Worm (Caenorhabditis elegans): ENCODE data around the gene taf-6.2.

- TF ChIP-seq snpc-4 (tag; optimal IDR thresholded peaks at IDR 0.05) (no peak), unc-39 (tag; optimal IDR thresholded peaks at IDR 0.05) (no peak), unc-55 (GFP tag; optimal IDR thresholded peaks at IDR 0.05) (no peak), dmd-4 (tag; optimal IDR thresholded peaks at IDR 0.05) (no peak), ama-1 (optimal IDR thresholded peaks at IDR 0.05) (no peak)
These were observed 45.8 kb downstream of the taf-6.2 start, which contains the start of gene CC8.2 for ce11 chrIV:3648634-3649240.

Data from whole organism, L2 larva.